Worm (Caenorhabditis elegans): ENCODE data around the gene ttr-19.
A peak's percentile ranks its signal among the peaks of the same experiment; 100 is the strongest.

ttr-19 gene

DNA sequence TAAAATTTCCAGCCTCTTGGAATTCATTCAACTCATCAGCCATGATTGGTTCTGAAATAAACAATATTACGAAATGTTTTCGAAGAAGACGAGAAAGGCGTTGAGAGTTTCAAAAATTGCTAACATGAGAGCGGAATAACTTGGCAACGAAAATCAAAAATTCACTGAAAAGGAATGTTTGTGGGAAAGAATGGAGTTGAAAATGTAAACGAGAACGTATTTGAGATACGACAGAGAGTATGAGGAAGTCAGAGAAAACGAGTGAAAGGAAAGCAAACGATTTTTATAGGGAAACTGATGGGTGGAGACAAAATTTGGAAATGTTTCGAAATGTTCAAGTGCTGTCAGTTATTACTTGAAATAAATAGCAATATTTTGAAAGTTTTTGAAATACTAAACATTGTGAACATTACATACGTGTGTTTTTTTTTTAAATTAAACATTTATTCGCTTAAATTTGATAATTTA lies 27.8 kb upstream of the ttr-19 start, which contains the start of gene rop-1 (continued):
- no peak for TF ChIP-seq zag-1 (tag; optimal IDR thresholded peaks at IDR 0.05)
- peak; percentile 48 for TF ChIP-seq fos-1 (tag; optimal IDR thresholded peaks at IDR 0.05)
- TF ChIP-seq nhr-23 (tag; optimal IDR thresholded peaks at IDR 0.05) = no peak
- TF ChIP-seq gmeb-1 (tag; optimal IDR thresholded peaks at IDR 0.05) = peak; percentile 2
- no peak for TF ChIP-seq R02D3.7 (tag; optimal IDR thresholded peaks at IDR 0.05)
- TF ChIP-seq nhr-77 (tag; optimal IDR thresholded peaks at IDR 0.05) = no peak

ce11 chrV:10252682-10253081 lies 25.4 kb upstream of the ttr-19 start:
- TF ChIP-seq nhr-6 (tag; optimal IDR thresholded peaks at IDR 0.05) (no peak), Y55F3AM.14 (GFP tag; optimal IDR thresholded peaks at IDR 0.05) (no peak), mab-5 (tag; optimal IDR thresholded peaks at IDR 0.05) (no peak), aly-2 (tag; optimal IDR thresholded peaks at IDR 0.05) (no peak), C34F6.9 (tag; optimal IDR thresholded peaks at IDR 0.05) (no peak), nhr-237 (tag; optimal IDR thresholded peaks at IDR 0.05) (no peak)

ce11 chrV:10249515-10249914 lies 22.3 kb upstream of the ttr-19 start:
- no peak for TF ChIP-seq ceh-16 (tag; optimal IDR thresholded peaks at IDR 0.05)

ce11 chrV:10248255-10248979 lies 21.2 kb upstream of the ttr-19 start, which contains the start of gene akt-1:
akt-1 (plus strand) TSS chrV:10248905.
- no peak for TF ChIP-seq mbf-1 (tag; optimal IDR thresholded peaks at IDR 0.05)
- TF ChIP-seq nhr-237 (tag; optimal IDR thresholded peaks at IDR 0.05) = no peak
- TF ChIP-seq nhr-21 (tag; optimal IDR thresholded peaks at IDR 0.05) = no peak
- no peak for TF ChIP-seq ama-1 (optimal IDR thresholded peaks at IDR 0.05)
- TF ChIP-seq R02D3.7 (tag; optimal IDR thresholded peaks at IDR 0.05) = no peak
- TF ChIP-seq lin-39 (tag; optimal IDR thresholded peaks at IDR 0.05) = no peak
- TF ChIP-seq nhr-10 (tag; optimal IDR thresholded peaks at IDR 0.05) = no peak
- TF ChIP-seq elt-1 (tag; optimal IDR thresholded peaks at IDR 0.05) = no peak
- TF ChIP-seq nhr-11 (tag; optimal IDR thresholded peaks at IDR 0.05) = no peak
- no peak for TF ChIP-seq fos-1 (tag; optimal IDR thresholded peaks at IDR 0.05)
- TF ChIP-seq nhr-23 (tag; optimal IDR thresholded peaks at IDR 0.05) = no peak

DNA sequence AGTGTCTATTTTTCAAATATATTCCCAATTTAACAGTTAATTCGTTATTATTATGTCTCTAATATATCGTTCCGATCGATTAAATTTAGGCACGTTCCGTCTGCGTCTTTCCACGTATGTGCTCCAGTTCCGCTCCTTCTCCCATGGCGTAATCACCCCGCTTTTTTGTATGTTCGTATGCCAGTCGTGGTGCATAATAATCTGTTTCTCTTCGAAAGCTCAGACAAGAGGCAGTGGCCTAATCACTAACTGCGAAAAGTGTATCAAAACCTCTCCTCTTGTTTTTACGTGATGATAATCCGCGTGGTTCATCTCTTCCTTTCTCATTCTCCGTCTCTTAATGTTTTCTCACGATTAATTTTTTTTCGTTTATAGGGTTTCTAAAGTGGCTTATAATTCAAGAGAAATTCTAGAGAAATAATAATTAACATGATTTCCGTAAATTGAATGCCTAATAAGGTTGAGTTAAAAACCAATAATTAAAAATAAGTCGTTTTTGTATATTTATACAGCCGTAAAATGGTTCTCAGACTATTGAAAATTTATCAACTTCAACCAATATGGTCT lies 20.5 kb upstream of the ttr-19 start:
- TF ChIP-seq nhr-129 (tag; optimal IDR thresholded peaks at IDR 0.05) (peak; percentile 32), mab-5 (tag; optimal IDR thresholded peaks at IDR 0.05) (no peak), R02D3.7 (tag; optimal IDR thresholded peaks at IDR 0.05) (no peak), lsy-2 (tag; optimal IDR thresholded peaks at IDR 0.05) (peak in 1 of 2 experiments; percentile 38), C34F6.9 (tag; optimal IDR thresholded peaks at IDR 0.05) (peak; percentile 37)

ce11 chrV:10246967-10247366 lies 19.7 kb upstream of the ttr-19 start:
- TF ChIP-seq mdl-1 (tag; optimal IDR thresholded peaks at IDR 0.05) = peak in 1 of 2 experiments; percentile 15
- TF ChIP-seq nhr-21 (tag; optimal IDR thresholded peaks at IDR 0.05) = no peak
- TF ChIP-seq ama-1 (optimal IDR thresholded peaks at IDR 0.05) = no peak
- TF ChIP-seq nhr-23 (tag; optimal IDR thresholded peaks at IDR 0.05) = no peak
- no peak for TF ChIP-seq snpc-4 (tag; optimal IDR thresholded peaks at IDR 0.05)
- no peak for TF ChIP-seq unc-39 (tag; optimal IDR thresholded peaks at IDR 0.05)
- TF ChIP-seq lin-13 (GFP tag; optimal IDR thresholded peaks at IDR 0.05) = no peak
- TF ChIP-seq peb-1 (tag; optimal IDR thresholded peaks at IDR 0.05) = no peak
- TF ChIP-seq nhr-11 (tag; optimal IDR thresholded peaks at IDR 0.05) = no peak
- TF ChIP-seq F13H6.1 (tag; optimal IDR thresholded peaks at IDR 0.05) = no peak
- no peak for TF ChIP-seq blmp-1 (tag; optimal IDR thresholded peaks at IDR 0.05; ENCODE audit: insufficient read depth)
- no peak for TF ChIP-seq nhr-12 (tag; optimal IDR thresholded peaks at IDR 0.05)
- no peak for TF ChIP-seq alr-1 (tag; optimal IDR thresholded peaks at IDR 0.05)
- peak; percentile 0 for TF ChIP-seq sma-9 (GFP tag; optimal IDR thresholded peaks at IDR 0.05)
- no peak for TF ChIP-seq sma-9 (tag; optimal IDR thresholded peaks at IDR 0.05)
